Worm (Caenorhabditis elegans): ENCODE measurements around the gene dpr-1.

DNA sequence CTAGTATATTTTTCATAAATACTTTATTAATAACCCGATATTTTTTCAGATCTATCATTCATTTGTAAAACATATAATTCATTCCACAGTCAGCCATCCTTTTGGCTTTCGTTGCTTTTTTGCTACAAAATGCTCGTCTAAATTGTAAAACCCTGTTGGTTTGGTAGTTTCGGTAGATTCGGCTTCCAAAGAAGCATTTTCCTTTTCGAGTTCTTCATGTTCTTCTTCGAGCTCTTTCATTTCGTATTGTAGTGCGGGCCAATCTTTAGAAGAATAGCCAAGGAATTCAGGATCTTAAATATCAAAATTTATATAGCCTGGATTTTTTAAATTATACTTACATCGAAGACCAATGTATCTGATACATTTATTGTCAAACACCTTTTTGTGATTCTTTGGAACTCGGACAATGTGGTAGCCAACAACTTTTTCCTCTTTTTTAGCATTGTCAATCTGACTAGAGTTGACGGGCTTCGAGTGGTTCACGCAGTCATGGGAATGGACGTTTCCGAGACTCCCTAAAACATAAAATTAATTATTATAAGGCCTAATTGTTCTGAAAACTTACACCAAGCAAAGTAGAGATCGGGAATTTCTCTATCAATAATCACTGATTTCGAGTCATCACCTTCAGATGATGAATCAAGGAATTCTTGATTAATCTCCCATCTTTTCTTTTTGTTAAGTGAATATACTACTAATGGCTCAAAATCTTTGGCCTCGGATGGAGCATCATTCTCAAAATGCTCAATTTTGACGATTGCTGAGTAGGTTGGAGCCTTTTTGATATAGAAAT, 33.7 kb downstream of the dpr-1 start:
- no peak for TF ChIP-seq snpc-4 (tag; optimal IDR thresholded peaks at IDR 0.05)
- no peak for TF ChIP-seq ceh-43 (GFP tag; optimal IDR thresholded peaks at IDR 0.05)
- no peak for TF ChIP-seq elt-3 (tag; optimal IDR thresholded peaks at IDR 0.05)
- TF ChIP-seq ces-1 (GFP tag; optimal IDR thresholded peaks at IDR 0.05), result no peak
- TF ChIP-seq nhr-237 (tag; optimal IDR thresholded peaks at IDR 0.05), result no peak
- TF ChIP-seq ceh-83 (GFP tag; optimal IDR thresholded peaks at IDR 0.05), result no peak
- TF ChIP-seq mep-1 (tag; optimal IDR thresholded peaks at IDR 0.05), result no peak
